Worm (Caenorhabditis elegans): ENCODE results near the gene cest-2.1.

DNA sequence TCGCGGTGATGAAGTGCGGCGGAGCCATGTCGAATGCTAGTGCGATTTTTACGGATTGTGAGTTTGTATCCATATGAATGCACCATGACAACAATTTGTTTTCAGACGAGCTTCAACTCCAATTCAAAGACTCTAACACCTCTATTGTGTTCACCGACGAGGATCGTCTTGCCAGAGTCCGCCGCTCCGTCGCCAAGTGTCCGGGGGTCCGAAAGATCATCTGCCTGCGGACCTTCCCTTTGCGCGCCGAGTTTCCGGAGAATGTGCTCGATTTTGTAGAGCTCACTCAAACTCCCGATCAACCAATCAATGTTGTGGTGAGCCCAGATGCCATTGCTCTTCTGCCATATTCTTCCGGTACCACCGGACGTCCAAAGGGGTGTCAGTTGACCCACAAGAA, 24.2 kb downstream of the cest-2.1 start:
- TF ChIP-seq daf-16 (GFP tag; optimal IDR thresholded peaks at IDR 0.05) (no peak), daf-16 (tag; optimal IDR thresholded peaks at IDR 0.05) (no peak), mdl-1 (tag; optimal IDR thresholded peaks at IDR 0.05) (no peak), saeg-2 (GFP tag; IDR thresholded peaks at IDR 0.05) (no peak), spr-1 (tag; optimal IDR thresholded peaks at IDR 0.05) (no peak), ztf-11 (tag; optimal IDR thresholded peaks at IDR 0.05) (no peak)

Data from whole organism, L4 larva.